Fruit fly (Drosophila melanogaster): ENCODE results near the gene Dnaaf5.

DNA sequence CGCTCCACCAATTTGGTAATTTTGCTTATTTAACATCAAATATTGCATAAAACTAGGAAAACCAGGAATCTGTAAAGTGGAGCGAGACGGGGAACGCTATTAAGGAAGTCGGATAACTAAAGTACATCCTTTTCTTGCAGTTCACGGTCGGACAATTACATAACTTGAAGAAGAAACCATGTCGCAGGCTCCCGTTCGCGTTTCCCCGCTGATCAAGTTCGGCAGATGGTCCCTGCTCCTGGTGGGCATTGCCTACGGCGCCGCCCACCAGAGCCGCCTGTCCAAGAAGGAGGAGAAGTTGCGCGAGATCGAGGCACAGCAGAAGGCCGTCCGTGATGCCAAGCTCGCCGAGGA is 34.5 kb downstream of the Dnaaf5 start:
- TF ChIP-seq CTCF (optimal IDR thresholded peaks at IDR 0.05) (no peak), CG8478 (optimal IDR thresholded peaks at IDR 0.05) (no peak)
